Fruit fly (Drosophila melanogaster) whole organism, wandering third instar larva: ENCODE measurements around the gene jim.

ENCODE experiments used
- Abd-B ChIP-seq: fragments of >200 bp; optimal IDR thresholded peaks from 2 replicates; lab custom pipeline; 2017; ENCODE audit warnings: missing biosample characterization, missing genetic modification characterization
- CG32264 ChIP-seq: fragments of 200-800 bp; sonication (Bioruptor generic); optimal IDR thresholded peaks from 2 replicates; lab custom pipeline; 2016; ENCODE audit warnings: missing biosample characterization, missing genetic modification characterization
- CG9705 ChIP-seq: fragments of 200-800 bp; sonication (Bioruptor generic); optimal IDR thresholded peaks from 2 replicates; lab custom pipeline; 2018; ENCODE audit warnings: missing biosample characterization, mild to moderate bottlenecking, missing genetic modification characterization
- CrebA ChIP-seq: fragments of 200-800 bp; sonication (Bioruptor generic); optimal IDR thresholded peaks from 2 replicates; lab custom pipeline; 2016; ENCODE audit warnings: missing biosample characterization, mild to moderate bottlenecking, missing genetic modification characterization, borderline replicate concordance
- Dfd ChIP-seq: fragments of >200 bp; optimal IDR thresholded peaks from 2 replicates; lab custom pipeline; 2017; ENCODE audit warnings: missing biosample characterization, missing genetic modification characterization
- Dif ChIP-seq: fragments of 200-275, 200-300 bp; sonication (Bioruptor generic); optimal IDR thresholded peaks from 2 replicates; lab custom pipeline; 2018; ENCODE audit warnings: missing biosample characterization, missing genetic modification characterization; ENCODE audit not compliant: partially characterized antibody
- GATAd ChIP-seq: sonication (Bioruptor generic); optimal IDR thresholded peaks from 2 replicates; lab custom pipeline; 2016; ENCODE audit warnings: missing biosample characterization, missing genetic modification characterization
- HLH106 ChIP-seq: fragments of 200-800 bp; optimal IDR thresholded peaks from 3 replicates; lab custom pipeline; 2019; ENCODE audit warnings: missing biosample characterization, mild to moderate bottlenecking, missing genetic modification characterization, moderate library complexity
- Hnf4 ChIP-seq: fragments of 200-800 bp; sonication (Bioruptor generic); optimal IDR thresholded peaks from 2 replicates; lab custom pipeline; 2016; ENCODE audit warnings: missing biosample characterization, mild to moderate bottlenecking, missing genetic modification characterization
- Hr83 ChIP-seq: fragments of 200-300 bp; sonication (Bioruptor generic); optimal IDR thresholded peaks from 2 replicates; lab custom pipeline; 2016; ENCODE audit warnings: missing biosample characterization, mild to moderate bottlenecking, missing genetic modification characterization, moderate library complexity; ENCODE audit not compliant: poor library complexity, severe bottlenecking
- Jra ChIP-seq: sonication (Bioruptor generic); optimal IDR thresholded peaks from 2 replicates; lab custom pipeline; 2016; ENCODE audit warnings: missing biosample characterization, missing genetic modification characterization
- Mio ChIP-seq: sonication (Bioruptor generic); optimal IDR thresholded peaks from 2 replicates; lab custom pipeline; 2016; ENCODE audit warnings: missing biosample characterization, missing genetic modification characterization
- Myc ChIP-seq: fragments of >200 bp; optimal IDR thresholded peaks from 2 replicates; lab custom pipeline; 2017
- OdsH ChIP-seq: fragments of 200-800 bp; sonication (Bioruptor generic); optimal IDR thresholded peaks from 2 replicates; lab custom pipeline; 2016; ENCODE audit warnings: missing biosample characterization, mild to moderate bottlenecking, missing genetic modification characterization
- Rel ChIP-seq, 2 experiments: fragments of 200-800 bp; sonication (Bioruptor generic) in 1 of 2; optimal IDR thresholded peaks; 2 replicates in 1 of 2; 3 replicates in 1 of 2; lab custom pipeline; 2016 to 2019; ENCODE audit warnings: mild to moderate bottlenecking in 2 of 2, missing biosample characterization in 2 of 2, missing genetic modification characterization in 2 of 2, moderate library complexity in 1 of 2
- Sp1 ChIP-seq: fragments of 200-800 bp; sonication (Bioruptor generic); optimal IDR thresholded peaks from 3 replicates; lab custom pipeline; 2019; ENCODE audit warnings: missing biosample characterization, mild to moderate bottlenecking, missing genetic modification characterization, moderate library complexity
- Vsx2 ChIP-seq: fragments of 200-300, 225-300 bp; sonication (Bioruptor generic); optimal IDR thresholded peaks from 2 replicates; lab custom pipeline; 2018; ENCODE audit warnings: missing biosample characterization, missing genetic modification characterization; ENCODE audit not compliant: partially characterized antibody
- br ChIP-seq: fragments of 200-800 bp; sonication (Bioruptor generic); optimal IDR thresholded peaks from 2 replicates; lab custom pipeline; 2016; ENCODE audit warnings: missing biosample characterization, missing genetic modification characterization
- brk ChIP-seq: fragments of 200-800 bp; sonication (Bioruptor generic); optimal IDR thresholded peaks from 2 replicates; lab custom pipeline; 2016; ENCODE audit warnings: missing biosample characterization, mild to moderate bottlenecking, missing genetic modification characterization
- dl ChIP-seq, 2 experiments: fragments of 175-275, 200-275 bp in 1 of 2; fragments of 200-275 bp in 1 of 2; sonication (Bioruptor generic); optimal IDR thresholded peaks; lab custom pipeline; 2018; ENCODE audit warnings: mild to moderate bottlenecking in 2 of 2, missing biosample characterization in 2 of 2, missing genetic modification characterization in 2 of 2, moderate library complexity in 2 of 2; ENCODE audit not compliant: partially characterized antibody in 2 of 2, insufficient read depth in 1 of 2
- dmrt93B ChIP-seq: fragments of 200-800 bp; sonication (Bioruptor generic); optimal IDR thresholded peaks from 2 replicates; lab custom pipeline; 2018; ENCODE audit warnings: missing biosample characterization, mild to moderate bottlenecking, missing genetic modification characterization
- dsf ChIP-seq: sonication (Bioruptor generic); optimal IDR thresholded peaks from 2 replicates; lab custom pipeline; 2016; ENCODE audit warnings: missing biosample characterization, missing genetic modification characterization, borderline replicate concordance
- ey ChIP-seq: fragments of 200-800 bp; sonication (Bioruptor generic); optimal IDR thresholded peaks from 2 replicates; lab custom pipeline; 2016; ENCODE audit warnings: missing biosample characterization, missing genetic modification characterization
- foxo ChIP-seq, 2 experiments: fragments of 200-800 bp; sonication (Bioruptor generic); optimal IDR thresholded peaks; 2 replicates in 1 of 2; 3 replicates in 1 of 2; lab custom pipeline; 2016 to 2017; ENCODE audit warnings: missing biosample characterization in 2 of 2, missing genetic modification characterization in 2 of 2
- fru ChIP-seq: fragments of 200-800 bp; sonication (Bioruptor generic); optimal IDR thresholded peaks from 3 replicates; lab custom pipeline; 2016; ENCODE audit warnings: missing biosample characterization, mild to moderate bottlenecking, missing genetic modification characterization
- h ChIP-seq: fragments of 200-800 bp; sonication (Bioruptor generic); optimal IDR thresholded peaks from 3 replicates; lab custom pipeline; 2016; ENCODE audit warnings: missing biosample characterization, mild to moderate bottlenecking, missing genetic modification characterization
- jim ChIP-seq: fragments of 175-275, 200-325 bp; sonication (Bioruptor generic); optimal IDR thresholded peaks from 2 replicates; lab custom pipeline; 2016; ENCODE audit warnings: missing biosample characterization, mild to moderate bottlenecking, missing genetic modification characterization
- lola ChIP-seq: fragments of >200 bp; optimal IDR thresholded peaks from 2 replicates; lab custom pipeline; 2017; ENCODE audit warnings: missing biosample characterization, missing genetic modification characterization
- pan ChIP-seq: fragments of >200 bp; optimal IDR thresholded peaks from 2 replicates; lab custom pipeline; 2017
- psq ChIP-seq: fragments of 200-800 bp; sonication (Bioruptor generic); optimal IDR thresholded peaks from 3 replicates; lab custom pipeline; 2017; ENCODE audit warnings: missing biosample characterization, mild to moderate bottlenecking, missing genetic modification characterization, moderate library complexity
- rgr ChIP-seq: fragments of 200-800 bp; sonication (Bioruptor generic); optimal IDR thresholded peaks from 3 replicates; lab custom pipeline; 2016; ENCODE audit warnings: missing biosample characterization, mild to moderate bottlenecking, missing genetic modification characterization
- sage ChIP-seq: fragments of 200-800 bp; sonication (Bioruptor generic); optimal IDR thresholded peaks from 2 replicates; lab custom pipeline; 2016; ENCODE audit warnings: missing biosample characterization, mild to moderate bottlenecking, missing genetic modification characterization
- sv ChIP-seq: fragments of 200-800 bp; sonication (Bioruptor generic); optimal IDR thresholded peaks from 3 replicates; lab custom pipeline; 2016; ENCODE audit warnings: missing biosample characterization, missing genetic modification characterization
- tai ChIP-seq: sonication (Bioruptor generic); optimal IDR thresholded peaks from 2 replicates; lab custom pipeline; 2016; ENCODE audit warnings: missing biosample characterization, missing genetic modification characterization
- usp ChIP-seq: fragments of >200 bp; optimal IDR thresholded peaks from 2 replicates; lab custom pipeline; 2017; ENCODE audit warnings: missing biosample characterization, missing genetic modification characterization
- woc ChIP-seq: sonication (Bioruptor generic); optimal IDR thresholded peaks from 2 replicates; lab custom pipeline; 2016; ENCODE audit warnings: missing biosample characterization, mild to moderate bottlenecking, missing genetic modification characterization

Gene jim

dm6 chr3L:22749147-22749550 is 85.8 kb downstream of the jim start, which contains the start of gene SPoCk:
TSS of gene SPoCk (plus strand) at chr3L:22749444.
- TF ChIP-seq usp = no peak
- peak; percentile 56 for TF ChIP-seq fru (GFP tag; lab: Kevin White, UChicago)
- TF ChIP-seq brk (GFP tag; lab: Kevin White, UChicago) = no peak
- no peak for TF ChIP-seq CG32264 (GFP tag; lab: Kevin White, UChicago)
- TF ChIP-seq CrebA (GFP tag; lab: Kevin White, UChicago) = no peak
- no peak for TF ChIP-seq Myc (lab: Kevin White, UChicago)
- no peak for TF ChIP-seq sage (GFP tag; lab: Kevin White, UChicago)
- peak; percentile 19 for TF ChIP-seq Vsx2 (GFP tag; lab: Kevin White, UChicago)
- TF ChIP-seq Hnf4 (GFP tag; lab: Kevin White, UChicago) = no peak

- TF ChIP-seq GATAd (GFP tag; lab: Kevin White, UChicago) (no peak), brk (GFP tag; lab: Kevin White, UChicago) (no peak), rgr (GFP tag; lab: Kevin White, UChicago) (peak; percentile 9), h (GFP tag; lab: Kevin White, UChicago) (peak; percentile 30), fru (GFP tag; lab: Kevin White, UChicago) (no peak), pan (no peak), Dfd (no peak), psq (GFP tag; lab: Kevin White, UChicago) (peak; percentile 7), woc (GFP tag; lab: Kevin White, UChicago) (peak; percentile 46)
Observed at dm6 chr3L:22742945-22743582, 91.9 kb downstream of the jim start.

- TF ChIP-seq Jra (no peak), foxo (GFP tag; optimal IDR thresholded peaks at IDR 0.05; lab: Kevin White, UChicago) (no peak), lola (GFP tag; lab: Kevin White, UChicago) (peak; percentile 2), h (GFP tag; lab: Kevin White, UChicago) (no peak)
Observed at dm6 chr3L:22742121-22742531, 92.9 kb downstream of the jim start.

DNA sequence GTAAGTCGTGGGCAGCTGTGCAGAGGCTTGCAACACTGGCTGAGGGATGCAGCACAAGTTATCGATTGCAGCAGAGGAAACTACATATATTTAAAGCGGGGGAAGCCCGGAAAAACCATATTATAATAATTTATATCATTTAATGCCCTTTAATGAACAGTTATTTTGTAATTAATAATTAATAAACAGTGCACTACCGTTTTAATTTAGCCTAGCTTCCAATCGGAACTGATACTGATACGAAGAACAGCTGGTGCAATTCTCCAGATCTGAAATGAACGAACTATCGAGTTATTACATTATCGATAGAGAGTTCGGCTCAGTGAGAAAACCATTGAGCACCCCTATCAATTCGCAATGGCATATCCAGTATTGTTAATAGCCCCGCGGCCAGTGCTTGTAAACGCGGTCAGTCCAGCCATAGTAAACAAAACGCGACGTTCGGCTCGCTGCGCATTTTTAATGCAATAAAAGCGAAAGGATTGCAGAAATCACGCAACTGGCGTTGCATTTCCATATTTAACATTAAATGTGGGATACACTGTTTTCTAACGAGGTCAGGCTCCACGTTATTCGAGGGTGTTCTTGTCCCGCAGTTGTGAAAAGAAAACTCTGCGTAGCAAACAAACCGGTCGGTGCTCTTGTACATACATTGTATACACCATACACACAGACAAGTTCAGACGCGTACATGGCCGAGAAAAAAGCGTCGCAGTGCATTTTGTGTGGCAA is 93.4 kb downstream of the jim start, which contains the start of gene CG7369:
TSS of gene CG7369 (plus strand) at position 405 of the 732 bp plus-strand sequence.
- TF ChIP-seq woc (GFP tag; lab: Kevin White, UChicago) (peak; percentile 84), fru (GFP tag; lab: Kevin White, UChicago) (peak; percentile 90), CG9705 (GFP tag; lab: Kevin White, UChicago) (peak; percentile 81), Dif (GFP tag; lab: Kevin White, UChicago) (no peak), Abd-B (GFP tag; lab: Kevin White, UChicago) (no peak), rgr (GFP tag; lab: Kevin White, UChicago) (peak; percentile 89), GATAd (GFP tag; lab: Kevin White, UChicago) (peak; percentile 87), CrebA (GFP tag; lab: Kevin White, UChicago) (no peak), jim (GFP tag; lab: Kevin White, UChicago) (peak; percentile 26), brk (GFP tag; lab: Kevin White, UChicago) (peak; percentile 93), Mio (GFP tag; lab: Kevin White, UChicago) (peak; percentile 49), br (GFP tag; lab: Kevin White, UChicago) (peak; percentile 85), Hnf4 (GFP tag; lab: Kevin White, UChicago) (peak; percentile 91), Myc (lab: Kevin White, UChicago) (peak; percentile 77), psq (GFP tag; lab: Kevin White, UChicago) (peak; percentile 89), Rel (GFP tag; optimal IDR thresholded peaks at IDR 0.05; lab: Kevin White, UChicago) (peak; percentile 71), Rel (tag; optimal IDR thresholded peaks at IDR 0.05; lab: Kevin White, UChicago) (peak; percentile 99), dsf (GFP tag; lab: Kevin White, UChicago) (peak; percentile 77), Vsx2 (GFP tag; lab: Kevin White, UChicago) (no peak), OdsH (GFP tag; lab: Kevin White, UChicago) (peak; percentile 87), CG32264 (GFP tag; lab: Kevin White, UChicago) (peak; percentile 66), Sp1 (peak; percentile 85), h (GFP tag; lab: Kevin White, UChicago) (peak; percentile 90), Hr83 (GFP tag; lab: Kevin White, UChicago) (peak; percentile 91), foxo (GFP tag; optimal IDR thresholded peaks at IDR 0.05; lab: Kevin White, UChicago) (peak; percentile 31 to 92), ey (peak; percentile 83), dmrt93B (GFP tag; lab: Kevin White, UChicago) (peak; percentile 91), Jra (peak; percentile 75), usp (no peak), HLH106 (tag; lab: Kevin White, UChicago) (peak; percentile 90), dl (GFP tag; optimal IDR thresholded peaks at IDR 0.05; lab: Kevin White, UChicago; ENCODE audit: insufficient read depth in 1 of 2, partially characterized antibody in 2 of 2) (no peak), tai (peak; percentile 95), pan (no peak), sage (GFP tag; lab: Kevin White, UChicago) (peak; percentile 84), sv (GFP tag; lab: Kevin White, UChicago) (peak; percentile 74)
